Worm (Caenorhabditis elegans) whole organism, L1 larva: Measurements from ENCODE around the gene prp-9.

Experiments
- egl-27 ChIP-seq, 2 experiments: fragments of 150-350 bp in 1 of 2; sonication (generic microtip); optimal IDR thresholded peaks; 3 replicates each; lab custom pipeline; 2017 to 2018; ENCODE audit warnings: missing biosample characterization in 2 of 2, missing genetic modification characterization in 2 of 2, missing genetic modification reagents in 2 of 2
- elt-2 ChIP-seq: sonication (generic microtip); optimal IDR thresholded peaks from 2 replicates; lab custom pipeline; 2016; ENCODE audit warnings: missing genetic modification characterization, mild to moderate bottlenecking, inconsistent platforms, missing compliant biosample characterization, missing genetic modification reagents
- sup-37 ChIP-seq: fragments of 200-800 bp; sonication (Bioruptor generic); optimal IDR thresholded peaks from 2 replicates; lab custom pipeline; 2018; ENCODE audit warnings: mild to moderate bottlenecking, missing genetic modification characterization, missing compliant biosample characterization
- ztf-11 ChIP-seq, 2 experiments: sonication (generic microtip); optimal IDR thresholded peaks; 2 replicates each; lab custom pipeline; 2016 to 2017; ENCODE audit warnings: missing genetic modification characterization in 2 of 2, missing biosample characterization in 1 of 2, missing compliant biosample characterization in 1 of 2
- ztf-4 ChIP-seq: fragments of 150-350 bp; optimal IDR thresholded peaks from 2 replicates; lab custom pipeline; 2014; ENCODE audit warnings: missing biosample characterization, missing genetic modification characterization

- TF ChIP-seq egl-27 (tag; optimal IDR thresholded peaks at IDR 0.05; lab: Kevin White, UChicago) (no peak), sup-37 (GFP tag; lab: Kevin White, UChicago) (no peak), ztf-11 (tag; optimal IDR thresholded peaks at IDR 0.05; lab: Kevin White, UChicago) (no peak), ztf-4 (tag; lab: Kevin White, UChicago) (no peak), elt-2 (tag; lab: Kevin White, UChicago) (no peak)
Measured at ce11 chrII:8475306-8475822, 49.8 kb downstream of the prp-9 start, which contains the start of the genes M05D6.1 and M05D6.3.
